Worm (Caenorhabditis elegans): Measurements from ENCODE around the gene tmc-1.

- TF ChIP-seq unc-62 (GFP tag; optimal IDR thresholded peaks at IDR 0.05 in 1 of 2) (peak in 1 of 2 experiments; percentile 76), unc-62 (tag; optimal IDR thresholded peaks at IDR 0.05) (no peak), pha-4 (GFP tag; IDR thresholded peaks at IDR 0.05) (no peak), pha-4 (tag; optimal IDR thresholded peaks at IDR 0.05) (no peak), fkh-10 (GFP tag; optimal IDR thresholded peaks at IDR 0.05) (no peak)
Measured at ce11 chrX:1222391-1222790, 60.4 kb downstream of the tmc-1 start.

Data from whole organism, L4 larva.